Worm (Caenorhabditis elegans) whole organism, L3 larva: Measurements from ENCODE around the gene F27B3.8.

ENCODE experiments used
- R02D3.7 ChIP-seq: fragments of 150-350 bp; optimal IDR thresholded peaks from 2 replicates; lab custom pipeline; 2014; ENCODE audit warnings: missing biosample characterization, missing genetic modification characterization
- ZK546.5 ChIP-seq: sonication (generic microtip); optimal IDR thresholded peaks from 2 replicates; lab custom pipeline; 2017; ENCODE audit warnings: missing biosample characterization, missing genetic modification characterization
- ama-1 ChIP-seq: fragments of 150-350 bp; optimal IDR thresholded peaks from 2 replicates; lab custom pipeline; 2018
- ceh-16 ChIP-seq: sonication (generic microtip); optimal IDR thresholded peaks from 2 replicates; lab custom pipeline; 2017; ENCODE audit warnings: missing biosample characterization, missing genetic modification characterization
- ceh-28 ChIP-seq: fragments of 150-350 bp; optimal IDR thresholded peaks from 2 replicates; lab custom pipeline; 2014; ENCODE audit warnings: missing biosample characterization, missing genetic modification reagents, missing genetic modification characterization
- ceh-82 ChIP-seq: fragments of 150-350 bp; optimal IDR thresholded peaks from 2 replicates; lab custom pipeline; 2014; ENCODE audit warnings: missing biosample characterization, missing genetic modification characterization
- daf-12 ChIP-seq: fragments of 150-350 bp; optimal IDR thresholded peaks from 2 replicates; lab custom pipeline; 2014; ENCODE audit warnings: missing biosample characterization, missing genetic modification reagents, missing genetic modification characterization
- egl-27 ChIP-seq: sonication (generic microtip); optimal IDR thresholded peaks from 4 replicates; lab custom pipeline; 2017; ENCODE audit warnings: missing biosample characterization, missing genetic modification reagents, missing genetic modification characterization
- egl-5 ChIP-seq: fragments of 150-350 bp; optimal IDR thresholded peaks from 2 replicates; lab custom pipeline; 2017; ENCODE audit warnings: missing biosample characterization, missing genetic modification reagents, missing genetic modification characterization, inconsistent platforms
- elt-2 ChIP-seq: sonication (generic microtip); optimal IDR thresholded peaks from 2 replicates; lab custom pipeline; 2016; ENCODE audit warnings: missing genetic modification reagents, mild to moderate bottlenecking, missing genetic modification characterization, missing compliant biosample characterization
- eor-1 ChIP-seq, 2 experiments: fragments of 150-350 bp; optimal IDR thresholded peaks; 2 replicates each; lab custom pipeline; 2014 to 2018; ENCODE audit warnings: missing biosample characterization in 2 of 2, missing genetic modification characterization in 2 of 2
- fkh-10 ChIP-seq: sonication (generic microtip); optimal IDR thresholded peaks from 2 replicates; lab custom pipeline; 2017; ENCODE audit warnings: missing biosample characterization, missing genetic modification reagents, missing genetic modification characterization
- fos-1 ChIP-seq: fragments of 150-350 bp; optimal IDR thresholded peaks from 2 replicates; lab custom pipeline; 2014; ENCODE audit warnings: missing biosample characterization, missing genetic modification characterization
- jun-1 ChIP-seq: fragments of 150-350 bp; optimal IDR thresholded peaks from 2 replicates; lab custom pipeline; 2014; ENCODE audit warnings: missing biosample characterization, missing genetic modification reagents, missing genetic modification characterization
- lin-15B ChIP-seq: fragments of 150-350 bp; optimal IDR thresholded peaks from 2 replicates; lab custom pipeline; 2014; ENCODE audit warnings: missing biosample characterization, missing genetic modification characterization
- lin-39 ChIP-seq: fragments of 150-350 bp; optimal IDR thresholded peaks from 2 replicates; lab custom pipeline; 2018; ENCODE audit warnings: missing biosample characterization, missing genetic modification reagents, missing genetic modification characterization
- lsy-12 ChIP-seq: sonication (generic microtip); optimal IDR thresholded peaks from 2 replicates; lab custom pipeline; 2016; ENCODE audit warnings: mild to moderate bottlenecking, missing genetic modification characterization, missing compliant biosample characterization
- mdl-1 ChIP-seq: fragments of 150-350 bp; optimal IDR thresholded peaks from 2 replicates; lab custom pipeline; 2014; ENCODE audit warnings: missing biosample characterization, missing genetic modification characterization
- mml-1 ChIP-seq: fragments of 150-350 bp; sonication (generic microtip); optimal IDR thresholded peaks from 3 replicates; lab custom pipeline; 2014; ENCODE audit warnings: missing biosample characterization, missing genetic modification characterization
- nfya-1 ChIP-seq: sonication (generic microtip); optimal IDR thresholded peaks from 2 replicates; lab custom pipeline; 2017; ENCODE audit warnings: missing genetic modification characterization, mild to moderate bottlenecking, missing compliant biosample characterization, antibody characterized with exemption, moderate library complexity; ENCODE audit not compliant: insufficient read depth
- nhr-11 ChIP-seq: fragments of 150-350 bp; optimal IDR thresholded peaks from 2 replicates; lab custom pipeline; 2014; ENCODE audit warnings: missing biosample characterization, missing genetic modification characterization
- nhr-23 ChIP-seq: fragments of 150-350 bp; optimal IDR thresholded peaks from 2 replicates; lab custom pipeline; 2014; ENCODE audit warnings: missing biosample characterization, missing genetic modification reagents, missing genetic modification characterization
- nhr-25 ChIP-seq: sonication (generic microtip); optimal IDR thresholded peaks from 2 replicates; lab custom pipeline; 2017; ENCODE audit warnings: missing biosample characterization, missing genetic modification characterization
- nhr-28 ChIP-seq: fragments of 150-350 bp; optimal IDR thresholded peaks from 2 replicates; lab custom pipeline; 2014; ENCODE audit warnings: missing biosample characterization, missing genetic modification characterization
- nhr-43 ChIP-seq: sonication (generic microtip); optimal IDR thresholded peaks from 2 replicates; lab custom pipeline; 2016; ENCODE audit warnings: mild to moderate bottlenecking, missing genetic modification characterization, missing compliant biosample characterization; ENCODE audit not compliant: poor library complexity, severe bottlenecking
- nhr-67 ChIP-seq: fragments of 150-350 bp; optimal IDR thresholded peaks from 2 replicates; lab custom pipeline; 2014; ENCODE audit warnings: missing biosample characterization, missing genetic modification characterization
- nhr-76 ChIP-seq: fragments of 150-350 bp; sonication (generic microtip); optimal IDR thresholded peaks from 5 replicates; lab custom pipeline; 2014; ENCODE audit warnings: missing biosample characterization, missing genetic modification characterization
- nhr-77 ChIP-seq: fragments of 150-350 bp; optimal IDR thresholded peaks from 2 replicates; lab custom pipeline; 2014; ENCODE audit warnings: missing biosample characterization, missing genetic modification characterization
- pha-4 ChIP-seq: fragments of 150-350 bp; optimal IDR thresholded peaks from 2 replicates; lab custom pipeline; 2014; ENCODE audit warnings: missing biosample characterization, missing genetic modification reagents, missing genetic modification characterization
- pqm-1 ChIP-seq: fragments of 150-350 bp; optimal IDR thresholded peaks from 2 replicates; lab custom pipeline; 2017; ENCODE audit warnings: missing biosample characterization, missing genetic modification characterization, inconsistent platforms
- sea-2 ChIP-seq: fragments of 150-350 bp; sonication (generic microtip); optimal IDR thresholded peaks from 4 replicates; lab custom pipeline; 2014; ENCODE audit warnings: missing biosample characterization, missing genetic modification reagents, missing genetic modification characterization
- skn-1 ChIP-seq: fragments of 150-350 bp; optimal IDR thresholded peaks from 2 replicates; lab custom pipeline; 2014; ENCODE audit warnings: missing biosample characterization, missing genetic modification characterization
- snpc-4 ChIP-seq: fragments of 150-350 bp; optimal IDR thresholded peaks from 2 replicates; lab custom pipeline; 2014; ENCODE audit warnings: missing biosample characterization, missing genetic modification characterization
- tbx-2 ChIP-seq: sonication (generic microtip); optimal IDR thresholded peaks from 2 replicates; lab custom pipeline; 2016; ENCODE audit warnings: mild to moderate bottlenecking, missing genetic modification characterization, missing compliant biosample characterization
- unc-39 ChIP-seq: sonication (generic microtip); optimal IDR thresholded peaks from 4 replicates; lab custom pipeline; 2017; ENCODE audit warnings: missing biosample characterization, missing genetic modification characterization
- unc-62 ChIP-seq: fragments of 150-350 bp; sonication (generic microtip); optimal IDR thresholded peaks from 4 replicates; lab custom pipeline; 2014; ENCODE audit warnings: missing biosample characterization, missing genetic modification reagents, missing genetic modification characterization
- ztf-11 ChIP-seq: fragments of 150-350 bp; optimal IDR thresholded peaks from 2 replicates; lab custom pipeline; 2014; ENCODE audit warnings: missing biosample characterization, missing genetic modification characterization

The F27B3.8 gene

ce11 chrIII:6558487-6558886 is 21.0 kb upstream of the F27B3.8 start, which contains the start of gene C09E7.8:
Gene C09E7.8, minus strand, starts transcription at chrIII:6558587.
- TF ChIP-seq ceh-82 (tag; lab: Kevin White, UChicago) (no peak), nfya-1 (no peak), ceh-16 (tag; lab: Kevin White, UChicago) (no peak), jun-1 (tag; lab: Kevin White, UChicago) (no peak), nhr-76 (tag; lab: Kevin White, UChicago) (no peak), ZK546.5 (tag; lab: Kevin White, UChicago) (no peak), eor-1 (tag; optimal IDR thresholded peaks at IDR 0.05; lab: Kevin White, UChicago) (no peak), lin-39 (no peak)

ce11 chrIII:6577159-6577558 is 2.3 kb upstream of the F27B3.8 start:
- TF ChIP-seq nfya-1 = no peak
- no peak for TF ChIP-seq unc-39 (tag; lab: Kevin White, UChicago)
- TF ChIP-seq nhr-76 (tag; lab: Kevin White, UChicago) = no peak
- no peak for TF ChIP-seq mdl-1
- TF ChIP-seq ceh-16 (tag; lab: Kevin White, UChicago) = no peak

- TF ChIP-seq skn-1 (tag; lab: Kevin White, UChicago) = no peak
- no peak for TF ChIP-seq mml-1 (tag; lab: Kevin White, UChicago)
- no peak for TF ChIP-seq sea-2 (GFP tag; lab: Kevin White, UChicago)
- no peak for TF ChIP-seq snpc-4 (tag; lab: Kevin White, UChicago)
- no peak for TF ChIP-seq nhr-23 (tag; lab: Kevin White, UChicago)
- no peak for TF ChIP-seq nhr-25 (tag; lab: Kevin White, UChicago)
- no peak for TF ChIP-seq nhr-43
- no peak for TF ChIP-seq ceh-28 (tag; lab: Kevin White, UChicago)
- TF ChIP-seq ceh-82 (tag; lab: Kevin White, UChicago) = no peak
- TF ChIP-seq nhr-11 (tag; lab: Kevin White, UChicago) = no peak
- TF ChIP-seq mdl-1 = no peak
- no peak for TF ChIP-seq elt-2
- TF ChIP-seq pha-4 (tag; lab: Kevin White, UChicago) = no peak
- TF ChIP-seq daf-12 (tag; lab: Kevin White, UChicago) = no peak
- no peak for TF ChIP-seq pqm-1
- TF ChIP-seq lsy-12 (tag; lab: Kevin White, UChicago) = no peak
- no peak for TF ChIP-seq fos-1 (tag; lab: Kevin White, UChicago)
- TF ChIP-seq tbx-2 (tag; lab: Kevin White, UChicago) = no peak
- no peak for TF ChIP-seq R02D3.7 (tag; lab: Kevin White, UChicago)
These were observed 993 bp upstream of the F27B3.8 start, which contains the start of gene F27B3.6 for ce11 chrIII:6578505-6578904. Gene F27B3.6, minus strand, starts transcription at chrIII:6578605.

- TF ChIP-seq ama-1 (lab: Kevin White, UChicago) (no peak), fkh-10 (GFP tag; lab: Kevin White, UChicago) (peak; percentile 15)
These were observed 2.1 kb downstream of the F27B3.8 start, which contains the start of gene acr-21 for ce11 chrIII:6581585-6581984. Gene acr-21, plus strand, starts transcription at chrIII:6581885.

ce11 chrIII:6587564-6587963 is 8.1 kb downstream of the F27B3.8 start, which contains the start of gene ddo-3:
Gene ddo-3, plus strand, starts transcription at chrIII:6587864.
- TF ChIP-seq egl-5 (tag; lab: Kevin White, UChicago) (no peak), nhr-25 (tag; lab: Kevin White, UChicago) (no peak), unc-62 (GFP tag; lab: Kevin White, UChicago) (no peak), snpc-4 (tag; lab: Kevin White, UChicago) (no peak), elt-2 (no peak), nhr-28 (no peak), nfya-1 (no peak), nhr-76 (tag; lab: Kevin White, UChicago) (no peak), ama-1 (lab: Kevin White, UChicago) (no peak), lin-39 (no peak)
- TF ChIP-seq, all 47 proteins: peak for 0

- TF ChIP-seq nhr-77 (tag; lab: Kevin White, UChicago) (no peak), ceh-28 (tag; lab: Kevin White, UChicago) (no peak), skn-1 (tag; lab: Kevin White, UChicago) (no peak), pha-4 (tag; lab: Kevin White, UChicago) (no peak), unc-62 (GFP tag; lab: Kevin White, UChicago) (no peak), egl-5 (tag; lab: Kevin White, UChicago) (no peak), elt-2 (no peak), daf-12 (tag; lab: Kevin White, UChicago) (no peak), nhr-67 (tag; lab: Kevin White, UChicago) (no peak), ztf-11 (tag; lab: Kevin White, UChicago) (no peak), ama-1 (lab: Kevin White, UChicago) (no peak), lin-15B (tag; lab: Kevin White, UChicago) (no peak), nhr-28 (no peak), nhr-43 (no peak), egl-27 (tag; lab: Kevin White, UChicago) (no peak)
These were observed 10.0 kb downstream of the F27B3.8 start for ce11 chrIII:6589499-6589898.
